Fruit fly (Drosophila melanogaster) whole organism, embryonic: ENCODE results near the gene LysRS.

Source experiments
- ATbp ChIP-seq: fragments of 200-800 bp; sonication (Bioruptor generic); optimal IDR thresholded peaks from 2 replicates; lab custom pipeline; 2017; ENCODE audit warnings: missing biosample characterization, mild to moderate bottlenecking, missing genetic modification characterization, missing genetic modification reagents
- B-H1 ChIP-seq: fragments of 200-800 bp; sonication (Bioruptor generic); IDR thresholded peaks from 3 replicates; pipeline ENCODE4 v1.3.6; 2022; ENCODE audit warnings: missing biosample characterization, missing genetic modification characterization
- CG10274 ChIP-seq: fragments of 200-800 bp; sonication (Bioruptor generic); optimal IDR thresholded peaks from 3 replicates; lab custom pipeline; 2017; ENCODE audit warnings: missing biosample characterization, mild to moderate bottlenecking, missing genetic modification characterization
- CG10321 ChIP-seq: fragments of 200-800 bp; sonication (Bioruptor generic); IDR thresholded peaks from 2 replicates; pipeline ENCODE4 v1.3.6; 2022; ENCODE audit warnings: missing biosample characterization, missing genetic modification characterization
- CG10431 ChIP-seq: fragments of 200-800 bp; sonication (Bioruptor generic); optimal IDR thresholded peaks from 3 replicates; lab custom pipeline; 2018; ENCODE audit warnings: missing biosample characterization, mild to moderate bottlenecking, missing genetic modification characterization
- CG12391 ChIP-seq: fragments of 200-800 bp; sonication (Bioruptor generic); optimal IDR thresholded peaks from 3 replicates; lab custom pipeline; 2018; ENCODE audit warnings: missing biosample characterization, mild to moderate bottlenecking, missing genetic modification characterization, moderate library complexity
- CG12942 ChIP-seq: fragments of 200-800 bp; sonication (Bioruptor generic); optimal IDR thresholded peaks from 3 replicates; lab custom pipeline; 2016; ENCODE audit warnings: missing biosample characterization, missing genetic modification characterization
- CG18262 ChIP-seq: fragments of 200-800 bp; optimal IDR thresholded peaks from 3 replicates; lab custom pipeline; 2019; ENCODE audit warnings: missing biosample characterization, mild to moderate bottlenecking, missing genetic modification characterization, moderate library complexity
- CG18764 ChIP-seq: fragments of 200-800 bp; sonication (Bioruptor generic); optimal IDR thresholded peaks from 3 replicates; lab custom pipeline; 2016; ENCODE audit warnings: missing biosample characterization, missing genetic modification characterization
- CG2889 ChIP-seq: fragments of 200-800 bp; sonication (Bioruptor generic); IDR thresholded peaks from 3 replicates; pipeline ENCODE4 v1.3.6; 2022; ENCODE audit warnings: missing biosample characterization, missing genetic modification characterization
- CG30020 ChIP-seq: fragments of 200-800 bp; optimal IDR thresholded peaks from 2 replicates; lab custom pipeline; 2019; ENCODE audit warnings: missing biosample characterization, mild to moderate bottlenecking, missing genetic modification characterization, moderate library complexity
- CG32772 ChIP-seq: fragments of 200-800 bp; sonication (Bioruptor generic); IDR thresholded peaks from 2 replicates; pipeline ENCODE4 v1.3.6; 2022; ENCODE audit warnings: missing biosample characterization, missing genetic modification characterization
- CG4282 ChIP-seq: fragments of 200-800 bp; sonication (Bioruptor generic); optimal IDR thresholded peaks from 2 replicates; lab custom pipeline; 2016; ENCODE audit warnings: missing biosample characterization, missing genetic modification characterization
- CG4328 ChIP-seq: fragments of 200-800 bp; sonication (Bioruptor generic); optimal IDR thresholded peaks from 3 replicates; lab custom pipeline; 2017; ENCODE audit warnings: missing biosample characterization, missing genetic modification reagents, missing genetic modification characterization
- CG5953 ChIP-seq: fragments of 200-800 bp; sonication (Bioruptor generic); IDR thresholded peaks from 2 replicates; pipeline ENCODE4 v1.3.6; 2022; ENCODE audit warnings: missing biosample characterization, missing genetic modification characterization
- CG7271 ChIP-seq: fragments of 200-800 bp; sonication (Bioruptor generic); optimal IDR thresholded peaks from 2 replicates; lab custom pipeline; 2018; ENCODE audit warnings: missing biosample characterization, mild to moderate bottlenecking, missing genetic modification characterization, moderate library complexity
- CG8388 ChIP-seq: fragments of 200-800 bp; sonication (Bioruptor generic); optimal IDR thresholded peaks from 2 replicates; lab custom pipeline; 2019; ENCODE audit warnings: missing biosample characterization, mild to moderate bottlenecking, missing genetic modification characterization, moderate library complexity
- CG9817 ChIP-seq: fragments of 200-800 bp; sonication (Bioruptor generic); optimal IDR thresholded peaks from 2 replicates; lab custom pipeline; 2018; ENCODE audit warnings: missing biosample characterization, mild to moderate bottlenecking, missing genetic modification characterization, moderate library complexity
- D19A ChIP-seq: fragments of 200-800 bp; optimal IDR thresholded peaks from 3 replicates; lab custom pipeline; 2019; ENCODE audit warnings: missing biosample characterization, mild to moderate bottlenecking, missing genetic modification characterization, moderate library complexity
- Dek ChIP-seq: fragments of 200-800 bp; sonication (Bioruptor generic); optimal IDR thresholded peaks from 3 replicates; lab custom pipeline; 2019; ENCODE audit warnings: missing biosample characterization, mild to moderate bottlenecking, missing genetic modification characterization, moderate library complexity
- E2f2 ChIP-seq: fragments of 200-800 bp; sonication (Bioruptor generic); IDR thresholded peaks from 2 replicates; pipeline ENCODE4 v1.3.6; 2022; ENCODE audit warnings: missing biosample characterization, missing genetic modification characterization
- Fer2 ChIP-seq: fragments of 200-800 bp; sonication (Bioruptor generic); optimal IDR thresholded peaks from 2 replicates; lab custom pipeline; 2018; ENCODE audit warnings: missing biosample characterization, mild to moderate bottlenecking, missing genetic modification characterization, moderate library complexity
- Hsf ChIP-seq: fragments of 200-800 bp; sonication (Bioruptor generic); optimal IDR thresholded peaks from 3 replicates; lab custom pipeline; 2016; ENCODE audit warnings: missing biosample characterization, missing genetic modification characterization
- MTF-1 ChIP-seq: fragments of 200-800 bp; sonication (Bioruptor generic); optimal IDR thresholded peaks from 2 replicates; lab custom pipeline; 2018; ENCODE audit warnings: missing biosample characterization, mild to moderate bottlenecking, missing genetic modification characterization, borderline replicate concordance
- Opbp ChIP-seq: fragments of 200-800 bp; sonication (Bioruptor generic); IDR thresholded peaks from 3 replicates; pipeline ENCODE4 v1.3.6; 2022; ENCODE audit warnings: missing biosample characterization, missing genetic modification characterization; ENCODE audit not compliant: partially characterized antibody
- Pdp1 ChIP-seq, 2 experiments: fragments of 200-800 bp; sonication (Bioruptor generic); optimal IDR thresholded peaks; 3 replicates each; lab custom pipeline; 2016; ENCODE audit warnings: missing biosample characterization in 2 of 2, missing genetic modification characterization in 2 of 2, mild to moderate bottlenecking in 1 of 2, moderate library complexity in 1 of 2
- Rx ChIP-seq: fragments of 200-800 bp; sonication (Bioruptor generic); IDR thresholded peaks from 2 replicates; pipeline ENCODE4 v1.3.6; 2022; ENCODE audit warnings: missing biosample characterization, missing genetic modification characterization
- Side ChIP-seq: fragments of 200-800 bp; sonication (Bioruptor generic); optimal IDR thresholded peaks from 2 replicates; lab custom pipeline; 2016; ENCODE audit warnings: missing biosample characterization, missing genetic modification characterization
- Sox100B ChIP-seq: fragments of 200-800 bp; sonication (Bioruptor generic); optimal IDR thresholded peaks from 3 replicates; lab custom pipeline; 2018; ENCODE audit warnings: missing biosample characterization, mild to moderate bottlenecking, missing genetic modification characterization
- Stat92E ChIP-seq, 3 experiments: fragments of >200 bp in 2 of 3; fragments of 200-800 bp in 1 of 3; sonication (Bioruptor generic) in 1 of 3; optimal IDR thresholded peaks; 2 replicates each; lab custom pipeline; 2017 to 2019; ENCODE audit warnings: missing biosample characterization in 3 of 3, missing genetic modification characterization in 3 of 3, mild to moderate bottlenecking in 1 of 3, moderate library complexity in 1 of 3
- TFAM ChIP-seq: fragments of 200-800 bp; sonication (Bioruptor generic); optimal IDR thresholded peaks from 2 replicates; lab custom pipeline; 2017; ENCODE audit warnings: missing biosample characterization, missing genetic modification characterization, inconsistent platforms
- Usf ChIP-seq: fragments of 200-800 bp; sonication (Bioruptor generic); optimal IDR thresholded peaks from 2 replicates; lab custom pipeline; 2017; ENCODE audit warnings: missing genotype, missing biosample characterization, missing genetic modification characterization
- Xrp1 ChIP-seq: fragments of 200-800 bp; sonication (Bioruptor generic); IDR thresholded peaks from 2 replicates; pipeline ENCODE4 v1.3.6; 2022; ENCODE audit warnings: missing biosample characterization, missing genetic modification characterization
- abd-A ChIP-seq: fragments of 200-800 bp; sonication (Bioruptor generic); optimal IDR thresholded peaks from 3 replicates; lab custom pipeline; 2019; ENCODE audit warnings: missing biosample characterization, mild to moderate bottlenecking, missing genetic modification characterization, moderate library complexity
- br ChIP-seq: fragments of >200 bp; optimal IDR thresholded peaks from 2 replicates; lab custom pipeline; 2017
- chn ChIP-seq: fragments of 200-800 bp; sonication (Bioruptor generic); optimal IDR thresholded peaks from 2 replicates; lab custom pipeline; 2016; ENCODE audit warnings: missing biosample characterization, missing genetic modification characterization
- fd102C ChIP-seq: fragments of 200-800 bp; sonication (Bioruptor generic); optimal IDR thresholded peaks from 2 replicates; lab custom pipeline; 2018; ENCODE audit warnings: missing biosample characterization, mild to moderate bottlenecking, missing genetic modification characterization, moderate library complexity
- gem ChIP-seq: fragments of 200-800 bp; sonication (Bioruptor generic); optimal IDR thresholded peaks from 2 replicates; lab custom pipeline; 2019; ENCODE audit warnings: missing biosample characterization, mild to moderate bottlenecking, missing genetic modification characterization, moderate library complexity
- ham ChIP-seq: fragments of 200-800 bp; sonication (Bioruptor generic); IDR thresholded peaks from 2 replicates; pipeline ENCODE4 v1.3.6; 2022; ENCODE audit warnings: missing biosample characterization, missing genetic modification characterization
- kni ChIP-seq: fragments of 200-800 bp; sonication (Bioruptor generic); optimal IDR thresholded peaks from 3 replicates; lab custom pipeline; 2017; ENCODE audit warnings: mild to moderate bottlenecking, missing biosample characterization, missing genetic modification reagents, missing genetic modification characterization
- knrl ChIP-seq: fragments of 200-800 bp; sonication (Bioruptor generic); IDR thresholded peaks from 3 replicates; pipeline ENCODE4 v1.3.6; 2022; ENCODE audit warnings: missing biosample characterization, missing genetic modification characterization; ENCODE audit not compliant: partially characterized antibody
- lola ChIP-seq, 3 experiments: fragments of >200 bp in 2 of 3; fragments of 200-800 bp in 1 of 3; sonication (Bioruptor generic) in 1 of 3; optimal IDR thresholded peaks; 2 replicates each; lab custom pipeline; 2017 to 2019; ENCODE audit warnings: missing biosample characterization in 3 of 3, missing genetic modification characterization in 3 of 3, mild to moderate bottlenecking in 1 of 3, moderate library complexity in 1 of 3
- p53 ChIP-seq: fragments of 200-800 bp; sonication (Bioruptor generic); optimal IDR thresholded peaks from 2 replicates; lab custom pipeline; 2016; ENCODE audit warnings: missing biosample characterization, missing genetic modification characterization
- sd ChIP-seq: fragments of 200-800 bp; sonication (Bioruptor generic); optimal IDR thresholded peaks from 3 replicates; lab custom pipeline; 2018; ENCODE audit warnings: missing biosample characterization, mild to moderate bottlenecking, missing genetic modification characterization, moderate library complexity
- sim ChIP-seq: fragments of 200-800 bp; sonication (Bioruptor generic); IDR thresholded peaks from 2 replicates; pipeline ENCODE4 v1.3.6; 2022; ENCODE audit warnings: missing biosample characterization, missing genetic modification characterization
- tup ChIP-seq: fragments of 200-800 bp; sonication (Bioruptor generic); optimal IDR thresholded peaks from 2 replicates; lab custom pipeline; 2016; ENCODE audit warnings: missing biosample characterization, mild to moderate bottlenecking, missing genetic modification characterization, moderate library complexity
- twi ChIP-seq: fragments of 200-800 bp; optimal IDR thresholded peaks from 2 replicates; lab custom pipeline; 2019; ENCODE audit warnings: missing biosample characterization, mild to moderate bottlenecking, missing genetic modification characterization, moderate library complexity
- vfl ChIP-seq: fragments of 200-800 bp; sonication (Bioruptor generic); optimal IDR thresholded peaks from 2 replicates; lab custom pipeline; 2016; ENCODE audit warnings: missing biosample characterization, missing genetic modification characterization

Gene LysRS

DNA sequence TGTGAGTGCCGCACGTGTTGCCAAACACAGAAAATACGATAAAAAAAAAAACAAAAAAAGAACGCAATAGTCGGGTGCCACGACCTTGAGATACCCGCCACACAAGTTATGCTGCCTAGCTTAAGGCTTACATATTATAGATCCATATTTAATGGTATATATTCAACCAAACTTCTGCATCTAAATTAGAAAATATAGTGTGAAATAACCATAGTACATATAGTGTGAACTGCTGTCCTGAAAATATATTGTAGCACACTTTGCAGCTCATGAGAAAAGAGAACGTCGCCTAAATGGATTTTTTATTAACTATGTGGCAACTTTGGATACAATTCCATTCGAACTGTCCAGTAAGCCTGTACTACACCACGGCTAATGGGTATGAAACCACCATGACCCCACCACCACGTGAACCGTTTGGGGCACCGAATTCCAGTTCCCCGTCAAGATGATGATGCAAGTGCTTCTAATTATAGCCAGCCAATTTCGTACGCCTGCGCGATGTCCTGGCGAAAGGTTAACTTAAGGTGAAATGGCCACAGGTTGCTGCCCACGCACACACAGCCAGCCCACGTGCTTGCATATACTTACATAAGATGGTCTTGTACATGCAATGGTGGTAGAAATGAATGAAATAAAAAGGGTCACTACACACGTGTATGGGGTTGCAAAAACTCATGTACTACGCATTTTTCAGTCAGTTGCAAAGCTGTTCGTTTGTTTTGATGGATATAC, 8.4 kb downstream of the LysRS start (continued):
- TF ChIP-seq Hsf (peak; percentile 74), CG12942 (GFP tag; lab: Kevin White, UChicago) (peak; percentile 39), twi (tag; lab: Kevin White, UChicago) (peak; percentile 42), lola (GFP tag; optimal IDR thresholded peaks at IDR 0.05; lab: Kevin White, UChicago) (peak in 1 of 3 experiments; percentile 53), CG30020 (tag; lab: Kevin White, UChicago) (peak; percentile 5), CG4282 (peak; percentile 40), CG4328 (GFP tag; lab: Kevin White, UChicago) (peak; percentile 53), ham (no peak), CG8388 (GFP tag; lab: Kevin White, UChicago) (peak; percentile 66), CG18262 (tag; lab: Kevin White, UChicago) (peak; percentile 77), Sox100B (GFP tag; lab: Kevin White, UChicago) (no peak), ATbp (GFP tag; lab: Kevin White, UChicago) (peak; percentile 73), CG12391 (tag; lab: Kevin White, UChicago) (peak; percentile 76), br (no peak), fd102C (GFP tag; lab: Kevin White, UChicago) (no peak), Xrp1 (GFP tag; lab: Robert Waterston, UW) (peak; percentile 76), MTF-1 (GFP tag; lab: Kevin White, UChicago) (no peak), Rx (peak; percentile 51), p53 (no peak), knrl (GFP tag; lab: Robert Waterston, UW) (no peak), D19A (tag; lab: Kevin White, UChicago) (peak; percentile 77), CG9817 (tag; lab: Kevin White, UChicago) (peak; percentile 67), sim (no peak), Side (GFP tag; lab: Kevin White, UChicago) (peak; percentile 50), Stat92E (GFP tag; optimal IDR thresholded peaks at IDR 0.05; lab: Kevin White, UChicago) (no peak), vfl (peak; percentile 58), chn (GFP tag; lab: Kevin White, UChicago) (peak; percentile 66), gem (tag; lab: Kevin White, UChicago) (peak; percentile 85), CG5953 (GFP tag; lab: Robert Waterston, UW) (no peak), B-H1 (GFP tag; lab: Robert Waterston, UW) (peak; percentile 45; the same call in 2 of the 3 replicates), tup (GFP tag; lab: Kevin White, UChicago) (peak; percentile 57), TFAM (GFP tag; lab: Kevin White, UChicago) (no peak), E2f2 (GFP tag; lab: Robert Waterston, UW) (peak; percentile 44; the same call in 1 of the 2 replicates), CG10431 (GFP tag; lab: Kevin White, UChicago) (no peak), CG10321 (no peak), CG32772 (GFP tag; lab: Robert Waterston, UW) (peak; percentile 83), CG7271 (tag; lab: Kevin White, UChicago) (no peak), CG18764 (peak; percentile 49), CG2889 (GFP tag; lab: Robert Waterston, UW) (peak; percentile 45; the same call in 1 of the 3 replicates), Opbp (GFP tag; lab: Robert Waterston, UW) (no peak), CG10274 (GFP tag; lab: Kevin White, UChicago) (peak; percentile 53), abd-A (tag; lab: Kevin White, UChicago) (peak; percentile 32), kni (GFP tag; lab: Kevin White, UChicago) (peak; percentile 14), Usf (GFP tag; lab: Kevin White, UChicago) (peak; percentile 40), Pdp1 (GFP tag; optimal IDR thresholded peaks at IDR 0.05; lab: Kevin White, UChicago) (peak; percentile 80 to 90), Dek (tag; lab: Kevin White, UChicago) (peak; percentile 65), Fer2 (peak; percentile 26), sd (tag; lab: Kevin White, UChicago) (peak; percentile 62)
